Fruit fly (Drosophila melanogaster) S2 (cell line): ENCODE results near the gene CG11106.

Experiments
- CG8478 ChIP-seq: fragments of >200 bp; optimal IDR thresholded peaks from 2 replicates; lab custom pipeline; 2018
- CTCF ChIP-seq, 2 experiments: fragments of >200 bp; optimal IDR thresholded peaks; 2 replicates each; lab custom pipeline; 2018

The CG11106 gene

DNA sequence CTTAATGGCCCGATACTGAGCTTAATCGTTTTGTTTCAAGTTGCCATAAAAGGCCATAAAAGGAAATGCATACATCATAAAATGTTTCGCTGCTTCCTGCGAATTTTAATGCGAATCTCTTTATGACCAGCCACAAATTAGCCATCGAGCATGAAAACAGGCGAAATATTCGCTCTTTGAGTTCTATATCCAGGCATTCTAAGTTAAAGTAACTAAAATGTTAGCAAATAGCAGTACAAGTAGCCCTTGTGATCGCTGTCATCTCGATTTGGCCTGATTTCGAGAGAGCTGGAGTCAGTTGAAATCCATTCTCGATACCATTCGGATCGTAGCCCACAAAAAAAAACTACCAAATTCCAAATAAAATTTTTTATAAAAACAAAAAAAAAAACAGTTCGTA is at the start of gene CG11106:
TSS of gene CG11106 (plus strand) at position 301 of the 400 bp plus-strand sequence.
- TF ChIP-seq CTCF (optimal IDR thresholded peaks at IDR 0.05; lab: Kevin White, UChicago) (no peak), CG8478 (lab: Kevin White, UChicago) (no peak)

dm6 chrX:11153413-11153812 is 48.6 kb upstream of the CG11106 start:
- TF ChIP-seq CTCF (optimal IDR thresholded peaks at IDR 0.05; lab: Kevin White, UChicago) (no peak), CG8478 (lab: Kevin White, UChicago) (no peak)

dm6 chrX:11153826-11154510 is 48.1 kb upstream of the CG11106 start, which contains the start of the genes rtv and Dlic:
Gene rtv, minus strand, starts transcription at chrX:11153990.
Gene Dlic, plus strand, starts transcription at chrX:11154421.
- TF ChIP-seq CTCF (optimal IDR thresholded peaks at IDR 0.05; lab: Kevin White, UChicago) (peak; percentile 83 to 89), CG8478 (lab: Kevin White, UChicago) (no peak)

DNA sequence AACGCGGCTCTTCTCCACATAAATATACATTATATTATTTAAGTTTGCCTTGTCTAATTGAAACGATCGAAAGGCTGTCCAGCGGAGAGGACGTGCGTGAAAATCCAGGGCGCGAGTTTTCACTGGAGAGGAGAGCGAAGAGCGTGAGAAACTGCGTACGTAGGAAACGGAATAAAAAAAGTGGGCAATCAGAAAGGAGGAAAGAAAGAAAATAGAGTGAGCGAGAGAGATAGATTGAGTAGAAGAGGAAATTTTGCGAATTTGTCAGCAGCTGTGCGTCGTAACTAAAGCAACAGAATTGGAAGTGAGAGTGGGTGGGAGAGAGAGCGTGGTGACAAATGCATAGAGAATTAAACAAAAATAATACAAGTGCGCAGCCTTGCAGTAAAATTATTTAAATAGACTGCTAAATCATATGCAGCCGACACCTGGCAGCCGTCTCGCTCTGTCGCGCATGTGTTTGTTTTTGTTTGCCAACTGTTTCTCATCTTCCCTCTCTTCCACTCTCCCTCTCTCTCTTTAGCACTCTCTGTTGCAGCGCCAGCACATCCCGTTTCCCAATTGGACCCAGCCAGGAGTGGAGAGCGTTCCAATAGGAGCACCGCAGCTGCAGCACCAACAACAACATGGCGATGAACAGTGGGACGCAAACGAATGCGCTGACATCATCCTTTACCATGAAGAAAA is 47.4 kb upstream of the CG11106 start:
- TF ChIP-seq CG8478 (lab: Kevin White, UChicago) (no peak), CTCF (optimal IDR thresholded peaks at IDR 0.05; lab: Kevin White, UChicago) (peak; percentile 1 to 18)

DNA sequence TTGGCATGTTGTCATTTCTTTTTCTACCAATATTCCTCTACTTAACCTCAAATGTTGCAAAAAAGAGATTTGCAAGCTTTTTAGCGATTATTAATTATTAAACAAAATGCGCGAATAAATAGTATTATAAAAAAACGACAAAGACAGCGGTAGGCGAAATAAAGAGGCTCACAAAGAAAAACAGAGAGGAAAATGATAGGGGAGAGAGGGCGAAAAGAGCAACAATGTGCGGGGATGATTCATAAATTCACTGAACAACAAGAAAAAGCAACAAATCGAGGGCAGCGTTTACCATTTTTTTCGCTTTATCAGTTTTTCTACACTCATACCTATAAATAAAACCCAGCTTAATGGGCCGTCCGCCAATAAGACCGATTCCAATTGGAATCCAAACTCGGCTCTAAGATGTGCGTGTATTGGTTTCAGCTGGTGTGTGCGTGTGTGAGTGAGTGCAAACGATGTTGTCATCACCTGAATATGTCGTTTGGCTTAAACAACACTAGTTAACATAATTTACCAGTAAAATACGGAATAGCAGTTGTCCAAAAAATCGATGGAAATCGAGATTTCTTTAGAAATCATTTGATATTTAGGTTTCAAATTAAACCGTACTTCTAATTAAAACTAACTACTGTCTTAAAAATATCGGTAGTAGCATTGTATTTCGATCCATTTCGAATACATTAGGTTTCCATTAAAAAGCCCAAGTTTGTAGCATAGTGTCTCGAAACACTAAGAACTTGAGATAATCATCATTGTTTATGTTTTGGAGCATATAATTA is 46.0 kb upstream of the CG11106 start:
- TF ChIP-seq CG8478 (lab: Kevin White, UChicago) (no peak), CTCF (optimal IDR thresholded peaks at IDR 0.05; lab: Kevin White, UChicago) (no peak)

DNA sequence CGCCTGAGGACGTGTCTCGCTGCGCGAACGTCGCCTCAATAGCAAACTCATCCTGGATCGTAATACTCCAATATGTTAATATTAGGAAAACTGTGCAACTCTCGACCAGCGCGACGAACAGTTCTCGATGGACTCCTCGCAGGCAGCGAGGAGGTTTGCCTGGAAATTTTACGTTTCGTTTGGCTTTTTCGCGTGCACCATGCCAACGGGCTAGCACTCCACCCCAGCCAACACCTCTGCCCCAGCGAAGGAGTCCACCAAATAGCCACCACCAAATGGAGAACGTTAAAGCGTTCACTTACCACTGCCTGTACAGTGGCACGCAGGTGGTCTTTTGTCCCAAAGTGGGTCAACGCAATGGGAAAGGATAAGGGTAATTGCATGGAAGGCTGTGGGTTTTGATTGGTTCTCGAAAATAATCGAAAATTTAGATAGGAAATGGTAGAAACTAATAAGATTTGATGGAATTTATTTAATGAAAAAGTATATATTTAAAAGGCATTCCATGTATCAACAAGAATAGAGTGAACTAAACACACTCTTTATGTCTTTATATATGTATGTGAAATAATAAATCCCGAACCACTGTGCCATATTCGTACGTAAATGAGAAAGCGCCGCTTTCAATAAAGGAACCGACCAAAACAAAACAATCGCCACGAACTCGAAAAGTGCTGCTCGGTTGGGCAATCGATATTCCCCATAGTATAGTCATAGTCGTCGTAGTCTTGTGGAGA is 42.2 kb upstream of the CG11106 start, which contains the start of gene CG32668:
TSS of gene CG32668 (minus strand) at position 51 of the 737 bp plus-strand sequence.
- TF ChIP-seq CTCF (optimal IDR thresholded peaks at IDR 0.05; lab: Kevin White, UChicago) = no peak
- TF ChIP-seq CG8478 (lab: Kevin White, UChicago) = no peak

dm6 chrX:11168958-11169357 is 33.1 kb upstream of the CG11106 start, which contains the start of gene Antdh:
Gene Antdh, minus strand, starts transcription at chrX:11169058.
- TF ChIP-seq CTCF (optimal IDR thresholded peaks at IDR 0.05; lab: Kevin White, UChicago) = no peak
- no peak for TF ChIP-seq CG8478 (lab: Kevin White, UChicago)

DNA sequence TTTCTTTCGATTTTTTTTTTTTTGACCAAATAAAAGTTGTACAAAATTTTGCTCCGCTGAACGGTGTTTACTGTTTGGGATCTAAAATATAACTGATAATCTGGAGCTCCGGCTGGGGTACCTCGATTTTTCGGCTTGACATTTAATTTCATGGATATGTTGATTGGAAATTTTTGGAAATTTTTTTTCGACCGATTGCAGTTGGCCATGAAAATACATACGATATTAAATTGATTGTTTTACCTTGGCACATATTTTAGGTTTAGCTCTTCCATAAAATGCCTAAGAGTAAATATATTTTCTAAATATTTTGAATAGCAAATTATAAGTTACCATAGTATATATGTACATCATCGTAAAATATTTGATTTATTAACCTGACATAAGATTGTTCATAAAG is 31.5 kb upstream of the CG11106 start, which contains the start of gene CG1394:
TSS of gene CG1394 (minus strand) at position 101 of the 400 bp plus-strand sequence.
- TF ChIP-seq CG8478 (lab: Kevin White, UChicago) (no peak), CTCF (optimal IDR thresholded peaks at IDR 0.05; lab: Kevin White, UChicago) (no peak)

dm6 chrX:11176073-11176472 is 26.0 kb upstream of the CG11106 start:
- no peak for TF ChIP-seq CG8478 (lab: Kevin White, UChicago)
- TF ChIP-seq CTCF (optimal IDR thresholded peaks at IDR 0.05; lab: Kevin White, UChicago) = no peak

DNA sequence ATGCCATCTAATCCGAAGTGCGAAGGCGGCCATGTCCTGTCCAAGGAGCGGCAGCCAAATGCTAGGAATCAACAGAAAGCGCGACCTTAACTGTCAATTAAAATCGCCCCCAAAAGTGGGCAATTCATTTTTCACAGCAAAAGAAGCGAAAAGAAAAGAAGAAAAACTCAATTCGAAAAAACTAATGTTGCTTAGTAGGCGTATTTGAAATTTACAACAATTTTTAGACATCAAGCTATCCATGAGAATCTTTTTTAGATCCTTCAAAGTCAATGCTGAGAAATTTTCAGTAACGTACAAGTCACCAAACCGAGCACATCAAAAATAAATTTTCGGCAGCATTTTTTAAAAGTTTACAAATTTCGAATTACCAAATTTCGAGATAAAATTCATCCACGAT is 19.4 kb upstream of the CG11106 start, which contains the start of gene CG15200:
TSS of gene CG15200 (plus strand) at position 301 of the 400 bp plus-strand sequence.
- TF ChIP-seq CG8478 (lab: Kevin White, UChicago) = no peak
- TF ChIP-seq CTCF (optimal IDR thresholded peaks at IDR 0.05; lab: Kevin White, UChicago) = no peak

dm6 chrX:11203104-11203503 is 1.1 kb downstream of the CG11106 start:
- TF ChIP-seq CTCF (optimal IDR thresholded peaks at IDR 0.05; lab: Kevin White, UChicago) (no peak), CG8478 (lab: Kevin White, UChicago) (no peak)

DNA sequence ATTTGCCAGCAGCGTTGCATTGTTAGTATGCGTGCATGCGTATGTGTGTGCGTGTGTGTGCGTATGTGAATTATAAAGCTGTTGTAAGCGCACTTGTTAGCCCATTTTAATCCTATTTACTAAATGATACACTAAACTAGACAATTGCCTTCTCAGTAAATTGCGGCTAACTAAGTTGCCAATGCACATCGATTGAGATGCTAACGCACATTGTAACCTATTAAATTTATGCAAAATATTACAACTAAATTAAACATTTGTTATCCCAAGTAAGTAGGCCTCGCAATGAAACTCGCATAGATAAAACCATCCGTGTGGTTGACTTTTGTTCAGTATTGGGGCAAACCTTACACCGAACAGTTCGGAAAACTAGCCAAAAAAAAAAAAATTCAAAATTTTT is 45.9 kb downstream of the CG11106 start, which contains the start of gene CG15198:
TSS of gene CG15198 (plus strand) at position 301 of the 400 bp plus-strand sequence.
- TF ChIP-seq CTCF (optimal IDR thresholded peaks at IDR 0.05; lab: Kevin White, UChicago) = no peak
- TF ChIP-seq CG8478 (lab: Kevin White, UChicago) = no peak
